Worm (Caenorhabditis elegans) whole organism, mixed stage, embryonic: ENCODE measurements around the gene Y43F8B.18.

ENCODE experiments used
- M03D4.4 ChIP-seq: sonication (generic microtip); optimal IDR thresholded peaks from 2 replicates; lab custom pipeline; 2017; ENCODE audit warnings: mild to moderate bottlenecking, missing genetic modification characterization, missing compliant biosample characterization
- bed-3 ChIP-seq: fragments of 200-800 bp; sonication (Bioruptor generic); optimal IDR thresholded peaks from 3 replicates; lab custom pipeline; 2018; ENCODE audit warnings: mild to moderate bottlenecking, missing genetic modification characterization, moderate library complexity, missing compliant biosample characterization
- blmp-1 ChIP-seq: fragments of 150-350 bp; optimal IDR thresholded peaks from 2 replicates; lab custom pipeline; 2014; ENCODE audit warnings: missing biosample characterization, missing genetic modification characterization
- ceh-39 ChIP-seq: fragments of 150-350 bp; optimal IDR thresholded peaks from 2 replicates; lab custom pipeline; 2014; ENCODE audit warnings: missing biosample characterization, missing genetic modification characterization
- ceh-43 ChIP-seq: fragments of 200-800 bp; sonication (Bioruptor generic); optimal IDR thresholded peaks from 2 replicates; lab custom pipeline; 2018; ENCODE audit warnings: mild to moderate bottlenecking, missing genetic modification characterization, moderate library complexity, missing compliant biosample characterization
- ceh-83 ChIP-seq: fragments of 200-800 bp; sonication (Bioruptor generic); optimal IDR thresholded peaks from 2 replicates; lab custom pipeline; 2018; ENCODE audit warnings: mild to moderate bottlenecking, missing genetic modification characterization, missing compliant biosample characterization
- ces-1 ChIP-seq: fragments of 150-350 bp; optimal IDR thresholded peaks from 2 replicates; lab custom pipeline; 2014; ENCODE audit warnings: missing biosample characterization, missing genetic modification reagents, missing genetic modification characterization
- cnd-1 ChIP-seq: fragments of 200-800 bp; sonication (Bioruptor generic); optimal IDR thresholded peaks from 2 replicates; lab custom pipeline; 2018; ENCODE audit warnings: mild to moderate bottlenecking, missing genetic modification characterization, missing compliant biosample characterization
- drap-1 ChIP-seq: fragments of 200-800 bp; sonication (Bioruptor generic); optimal IDR thresholded peaks from 3 replicates; lab custom pipeline; 2018; ENCODE audit warnings: mild to moderate bottlenecking, missing genetic modification characterization, missing compliant biosample characterization
- ham-2 ChIP-seq: fragments of 200-800 bp; sonication (Bioruptor generic); optimal IDR thresholded peaks from 2 replicates; lab custom pipeline; 2018; ENCODE audit warnings: mild to moderate bottlenecking, missing genetic modification characterization, missing compliant biosample characterization
- lin-13 ChIP-seq: fragments of 150-350 bp; optimal IDR thresholded peaks from 2 replicates; lab custom pipeline; 2014; ENCODE audit warnings: missing biosample characterization, missing genetic modification characterization
- mab-5 ChIP-seq: fragments of 150-350 bp; optimal IDR thresholded peaks from 2 replicates; lab custom pipeline; 2014; ENCODE audit warnings: missing biosample characterization, missing genetic modification characterization
- mep-1 ChIP-seq: fragments of 150-350 bp; optimal IDR thresholded peaks from 2 replicates; lab custom pipeline; 2017; ENCODE audit warnings: missing biosample characterization, missing genetic modification reagents, missing genetic modification characterization, inconsistent platforms
- mls-2 ChIP-seq: sonication (generic microtip); optimal IDR thresholded peaks from 2 replicates; lab custom pipeline; 2016; ENCODE audit warnings: mild to moderate bottlenecking, missing genetic modification characterization, moderate library complexity, missing compliant biosample characterization
- nhr-12 ChIP-seq: fragments of 150-350 bp; optimal IDR thresholded peaks from 2 replicates; lab custom pipeline; 2014; ENCODE audit warnings: missing biosample characterization, missing genetic modification characterization
- nhr-2 ChIP-seq: fragments of 150-350 bp; optimal IDR thresholded peaks from 2 replicates; lab custom pipeline; 2014; ENCODE audit warnings: missing biosample characterization, missing genetic modification characterization
- nhr-237 ChIP-seq: fragments of 150-350 bp; optimal IDR thresholded peaks from 2 replicates; lab custom pipeline; 2014; ENCODE audit warnings: missing biosample characterization, missing genetic modification characterization
- nhr-28 ChIP-seq: fragments of 150-350 bp; optimal IDR thresholded peaks from 2 replicates; lab custom pipeline; 2014; ENCODE audit warnings: missing biosample characterization, missing genetic modification characterization
- pha-4 ChIP-seq: fragments of 150-350 bp; optimal IDR thresholded peaks from 2 replicates; lab custom pipeline; 2018; ENCODE audit warnings: missing biosample characterization, missing genetic modification reagents, missing genetic modification characterization
- sem-2 ChIP-seq: fragments of 200-800 bp; sonication (Bioruptor generic); optimal IDR thresholded peaks from 2 replicates; lab custom pipeline; 2018; ENCODE audit warnings: mild to moderate bottlenecking, missing genetic modification characterization, missing compliant biosample characterization
- sptf-1 ChIP-seq: sonication (generic microtip); optimal IDR thresholded peaks from 2 replicates; lab custom pipeline; 2017; ENCODE audit warnings: mild to moderate bottlenecking, missing genetic modification characterization, moderate library complexity, missing compliant biosample characterization
- tbx-8 ChIP-seq: fragments of 200-800 bp; sonication (Bioruptor generic); optimal IDR thresholded peaks from 2 replicates; lab custom pipeline; 2018; ENCODE audit warnings: mild to moderate bottlenecking, missing genetic modification characterization, moderate library complexity, missing compliant biosample characterization
- unc-120 ChIP-seq: sonication (generic microtip); optimal IDR thresholded peaks from 2 replicates; lab custom pipeline; 2017; ENCODE audit warnings: missing genetic modification characterization, missing compliant biosample characterization; ENCODE audit not compliant: poor library complexity, severe bottlenecking
- zip-8 ChIP-seq: fragments of 150-350 bp; optimal IDR thresholded peaks from 2 replicates; lab custom pipeline; 2014; ENCODE audit warnings: missing biosample characterization, missing genetic modification characterization
- ztf-11 ChIP-seq: fragments of 150-350 bp; optimal IDR thresholded peaks from 2 replicates; lab custom pipeline; 2014; ENCODE audit warnings: missing biosample characterization, missing genetic modification characterization

Y43F8B.18 gene

ce11 chrV:19510925-19511324, 25.1 kb downstream of the Y43F8B.18 start:
- TF ChIP-seq mls-2 (tag; lab: Kevin White, UChicago) (no peak), nhr-12 (tag; lab: Kevin White, UChicago) (no peak), ceh-83 (GFP tag; lab: Kevin White, UChicago) (no peak), ham-2 (GFP tag; lab: Kevin White, UChicago) (no peak), zip-8 (tag; lab: Kevin White, UChicago) (no peak)

ce11 chrV:19512260-19512947, 26.6 kb downstream of the Y43F8B.18 start, which contains the start of gene Y43F8B.19:
Gene Y43F8B.19, minus strand, starts transcription at chrV:19512310.
- peak; percentile 8 for TF ChIP-seq ham-2 (GFP tag; lab: Kevin White, UChicago)
- TF ChIP-seq lin-13 (tag; lab: Kevin White, UChicago), result no peak
- no peak for TF ChIP-seq bed-3 (GFP tag; lab: Kevin White, UChicago)
- TF ChIP-seq nhr-12 (tag; lab: Kevin White, UChicago), result no peak
- TF ChIP-seq, all 35 proteins: peak for 1

- TF ChIP-seq drap-1 (GFP tag; lab: Kevin White, UChicago) (peak; percentile 29), ceh-39 (no peak), blmp-1 (no peak)
These were observed 27.8 kb downstream of the Y43F8B.18 start, which contains the start of gene phy-4 for ce11 chrV:19513552-19513951. Gene phy-4, minus strand, starts transcription at chrV:19513652.

- TF ChIP-seq nhr-2 (tag; lab: Kevin White, UChicago) (no peak), ces-1 (GFP tag; lab: Kevin White, UChicago) (no peak), pha-4 (no peak), zip-8 (tag; lab: Kevin White, UChicago) (no peak)
These were observed 32.8 kb downstream of the Y43F8B.18 start for ce11 chrV:19518468-19519168.

- TF ChIP-seq M03D4.4 (tag; lab: Kevin White, UChicago) (no peak), ceh-39 (no peak), mep-1 (tag; lab: Kevin White, UChicago) (no peak), unc-120 (tag; lab: Kevin White, UChicago) (no peak), sem-2 (GFP tag; lab: Kevin White, UChicago) (no peak), tbx-8 (GFP tag; lab: Kevin White, UChicago) (no peak)
These were observed 33.7 kb downstream of the Y43F8B.18 start for ce11 chrV:19519511-19519934.

- no peak for TF ChIP-seq nhr-28 (tag; lab: Kevin White, UChicago)
- no peak for TF ChIP-seq ceh-43 (GFP tag; lab: Kevin White, UChicago)
- no peak for TF ChIP-seq zip-8 (tag; lab: Kevin White, UChicago)
- TF ChIP-seq ces-1 (GFP tag; lab: Kevin White, UChicago), result no peak
- no peak for TF ChIP-seq mep-1 (tag; lab: Kevin White, UChicago)
- no peak for TF ChIP-seq sptf-1 (tag; lab: Kevin White, UChicago)
- no peak for TF ChIP-seq cnd-1 (tag; lab: Kevin White, UChicago)
- TF ChIP-seq pha-4, result no peak
- no peak for TF ChIP-seq blmp-1
- no peak for TF ChIP-seq ztf-11 (tag; lab: Kevin White, UChicago)
- TF ChIP-seq mab-5 (tag; lab: Kevin White, UChicago), result no peak
- no peak for TF ChIP-seq nhr-237 (tag; lab: Kevin White, UChicago)
- TF ChIP-seq, all 35 proteins: peak for 0
These were observed 34.3 kb downstream of the Y43F8B.18 start for ce11 chrV:19520130-19520529.
